Fruit fly (Drosophila melanogaster): ENCODE measurements around the gene Eig71Ea.

DNA sequence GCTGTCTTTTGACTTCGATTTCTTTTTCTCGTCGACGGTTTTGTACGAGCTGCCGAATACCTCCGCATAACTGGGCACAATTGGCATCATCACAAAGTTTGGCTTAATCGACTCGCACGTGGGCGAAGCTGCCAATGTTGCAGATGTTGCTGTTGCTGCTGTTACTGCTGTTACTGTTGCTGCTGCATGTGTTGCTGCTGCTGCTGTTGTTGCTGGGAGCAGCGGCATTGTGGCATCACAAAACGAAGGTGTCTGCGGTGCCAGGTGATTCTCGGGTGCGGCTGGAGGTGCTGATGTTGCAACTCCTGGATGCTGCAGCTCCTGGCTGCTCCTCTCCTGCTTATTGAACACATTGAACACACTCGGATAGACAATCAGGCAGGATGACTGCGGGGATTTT is 48.5 kb upstream of the Eig71Ea start:
- TF ChIP-seq CG3032 (tag; optimal IDR thresholded peaks at IDR 0.05): no peak
- no peak for TF ChIP-seq Eip93F (GFP tag; optimal IDR thresholded peaks at IDR 0.05)
- no peak for TF ChIP-seq pdm3 (GFP tag; optimal IDR thresholded peaks at IDR 0.05)
- TF ChIP-seq Sox14 (GFP tag; optimal IDR thresholded peaks at IDR 0.05): no peak

All from whole organism, prepupa.